Worm (Caenorhabditis elegans) whole organism, young adult: ENCODE data around the gene mdt-26.
A peak's percentile ranks its signal among the peaks of the same experiment; 100 is the strongest.

Experiments used
- B0035.1 ChIP-seq: sonication (generic microtip); optimal IDR thresholded peaks from 2 replicates; lab custom pipeline; 2016; ENCODE audit warnings: missing genetic modification characterization, mild to moderate bottlenecking, missing compliant biosample characterization, missing genotype, missing genetic modification reagents
- C06A6.2 ChIP-seq: fragments of 200-800 bp; sonication (Bioruptor generic); conservative IDR thresholded peaks from 2 replicates; pipeline ENCODE4 v1.3.6; 2022; ENCODE audit warnings: missing genetic modification characterization, missing compliant biosample characterization
- D2030.7 ChIP-seq: fragments of 200-800 bp; sonication (Bioruptor generic); IDR thresholded peaks from 2 replicates; pipeline ENCODE4 v1.3.6; 2022; ENCODE audit warnings: missing genetic modification reagents, missing genetic modification characterization, missing compliant biosample characterization
- F22D6.2 ChIP-seq: sonication (generic microtip); optimal IDR thresholded peaks from 2 replicates; lab custom pipeline; 2016; ENCODE audit warnings: mild to moderate bottlenecking, missing genetic modification characterization, missing compliant biosample characterization
- F23B12.7 ChIP-seq: sonication (generic microtip); optimal IDR thresholded peaks from 2 replicates; lab custom pipeline; 2017; ENCODE audit warnings: missing genetic modification characterization, mild to moderate bottlenecking, missing compliant biosample characterization, antibody characterized with exemption, moderate library complexity; ENCODE audit not compliant: insufficient read depth
- F37B4.10 ChIP-seq: fragments of 200-800 bp; sonication (Bioruptor generic); IDR thresholded peaks from 2 replicates; pipeline ENCODE4 v1.3.6; 2022; ENCODE audit warnings: missing genetic modification characterization, missing compliant biosample characterization
- K11D2.4 ChIP-seq: fragments of 200-800 bp; sonication (Bioruptor generic); IDR thresholded peaks from 2 replicates; pipeline ENCODE4 v1.3.6; 2022; ENCODE audit warnings: missing genetic modification reagents, missing genetic modification characterization, missing compliant biosample characterization
- K12H6.12 ChIP-seq: fragments of 200-800 bp; sonication (Bioruptor generic); optimal IDR thresholded peaks from 2 replicates; lab custom pipeline; 2018; ENCODE audit warnings: mild to moderate bottlenecking, missing genetic modification characterization, missing compliant biosample characterization
- T26A5.8 ChIP-seq: sonication (generic microtip); optimal IDR thresholded peaks from 2 replicates; lab custom pipeline; 2016; ENCODE audit warnings: missing genetic modification characterization, missing compliant biosample characterization
- Y56A3A.18 ChIP-seq: fragments of 200-800 bp; sonication (Bioruptor generic); IDR thresholded peaks from 2 replicates; pipeline ENCODE4 v1.3.6; 2022; ENCODE audit warnings: missing genetic modification reagents, missing genetic modification characterization, missing compliant biosample characterization
- Y67H2A.10 ChIP-seq: fragments of 200-800 bp; sonication (Bioruptor generic); conservative IDR thresholded peaks from 2 replicates; pipeline ENCODE4 v1.3.6; 2022; ENCODE audit warnings: missing genetic modification reagents, missing genetic modification characterization, missing compliant biosample characterization
- ama-1 ChIP-seq, 3 experiments: fragments of 150-350 bp in 1 of 3; sonication (generic microtip) in 2 of 3; optimal IDR thresholded peaks; 2 replicates each; lab custom pipeline; 2014 to 2018; ENCODE audit warnings: missing biosample characterization in 2 of 3, missing genetic modification characterization in 2 of 3, missing genetic modification reagents in 2 of 3
- aptf-2 ChIP-seq: fragments of 200-800 bp; sonication (Bioruptor generic); conservative IDR thresholded peaks from 2 replicates; pipeline ENCODE4 v1.3.6; 2022; ENCODE audit warnings: missing genetic modification reagents, missing genetic modification characterization, missing compliant biosample characterization
- aptf-3 ChIP-seq: fragments of 200-800 bp; sonication (Bioruptor generic); IDR thresholded peaks from 2 replicates; pipeline ENCODE4 v1.3.6; 2022; ENCODE audit warnings: missing genetic modification characterization, missing compliant biosample characterization
- athp-1 ChIP-seq: sonication (generic microtip); optimal IDR thresholded peaks from 2 replicates; lab custom pipeline; 2017; ENCODE audit warnings: mild to moderate bottlenecking, missing genetic modification characterization, missing compliant biosample characterization
- attf-5 ChIP-seq: fragments of 200-800 bp; sonication (Bioruptor generic); optimal IDR thresholded peaks from 2 replicates; lab custom pipeline; 2018; ENCODE audit warnings: mild to moderate bottlenecking, missing genetic modification characterization, missing compliant biosample characterization
- bed-1 ChIP-seq: fragments of 200-800 bp; sonication (Bioruptor generic); IDR thresholded peaks from 2 replicates; pipeline ENCODE4 v1.3.6; 2022; ENCODE audit warnings: missing genetic modification reagents, missing genetic modification characterization, missing compliant biosample characterization
- bed-2 ChIP-seq: fragments of 200-800 bp; sonication (Bioruptor generic); IDR thresholded peaks from 2 replicates; pipeline ENCODE4 v1.3.6; 2022; ENCODE audit warnings: missing genetic modification reagents, missing genetic modification characterization, missing compliant biosample characterization
- cebp-1 ChIP-seq, 2 experiments: fragments of 200-800 bp in 1 of 2; sonication (Bioruptor generic) in 1 of 2; sonication (generic microtip) in 1 of 2; IDR thresholded peaks in 1 of 2; optimal IDR thresholded peaks in 1 of 2; 2 replicates each; pipeline versions ENCODE4 v1.3.6 to Lab custom; 2017 to 2022; ENCODE audit warnings: missing compliant biosample characterization in 2 of 2, missing genetic modification characterization in 2 of 2, mild to moderate bottlenecking in 1 of 2, missing genetic modification reagents in 1 of 2, moderate library complexity in 1 of 2
- dox-1 ChIP-seq: fragments of 200-800 bp; sonication (Bioruptor generic); IDR thresholded peaks from 2 replicates; pipeline ENCODE4 v1.3.6; 2022; ENCODE audit warnings: missing genetic modification reagents, missing genetic modification characterization, missing compliant biosample characterization
- dpff-1 ChIP-seq: sonication (generic microtip); optimal IDR thresholded peaks from 2 replicates; lab custom pipeline; 2017; ENCODE audit warnings: mild to moderate bottlenecking, missing genetic modification characterization, missing compliant biosample characterization
- ets-4 ChIP-seq: fragments of 200-800 bp; sonication (Bioruptor generic); optimal IDR thresholded peaks from 2 replicates; lab custom pipeline; 2018; ENCODE audit warnings: mild to moderate bottlenecking, missing genetic modification characterization, missing compliant biosample characterization
- hmg-1.2 ChIP-seq: fragments of 200-800 bp; sonication (Bioruptor generic); IDR thresholded peaks from 2 replicates; pipeline ENCODE4 v1.3.6; 2022; ENCODE audit warnings: missing genetic modification reagents, missing genetic modification characterization, missing compliant biosample characterization
- hsf-1 ChIP-seq: fragments of 200-800 bp; sonication (Bioruptor generic); IDR thresholded peaks from 2 replicates; pipeline ENCODE4 v1.3.6; 2022; ENCODE audit warnings: missing genetic modification reagents, missing genetic modification characterization, missing compliant biosample characterization
- let-607 ChIP-seq, 2 experiments: fragments of 200-800 bp in 1 of 2; sonication (Bioruptor generic) in 1 of 2; sonication (generic microtip) in 1 of 2; optimal IDR thresholded peaks; 2 replicates each; lab custom pipeline; 2016 to 2018; ENCODE audit warnings: mild to moderate bottlenecking in 2 of 2, missing compliant biosample characterization in 2 of 2, missing genetic modification characterization in 2 of 2, moderate library complexity in 2 of 2, missing genotype in 1 of 2
- lin-26 ChIP-seq: fragments of 200-800 bp; sonication (Bioruptor generic); IDR thresholded peaks from 2 replicates; pipeline ENCODE4 v1.3.6; 2022; ENCODE audit warnings: missing genetic modification reagents, missing genetic modification characterization, missing compliant biosample characterization
- lin-40 ChIP-seq: sonication (generic microtip); optimal IDR thresholded peaks from 2 replicates; lab custom pipeline; 2016; ENCODE audit warnings: missing genetic modification characterization, mild to moderate bottlenecking, missing compliant biosample characterization, missing genotype, missing genetic modification reagents
- madf-10 ChIP-seq: sonication (generic microtip); optimal IDR thresholded peaks from 2 replicates; lab custom pipeline; 2016; ENCODE audit warnings: mild to moderate bottlenecking, missing genetic modification characterization, missing compliant biosample characterization
- madf-6 ChIP-seq: fragments of 200-800 bp; sonication (Bioruptor generic); IDR thresholded peaks from 2 replicates; pipeline ENCODE4 v1.3.6; 2022; ENCODE audit warnings: missing genetic modification reagents, missing genetic modification characterization, missing compliant biosample characterization
- mes-4 ChIP-seq: sonication (generic microtip); optimal IDR thresholded peaks from 2 replicates; lab custom pipeline; 2016; ENCODE audit warnings: missing genotype, missing genetic modification characterization, missing compliant biosample characterization
- nfya-2 ChIP-seq: fragments of 200-800 bp; sonication (Bioruptor generic); IDR thresholded peaks from 2 replicates; pipeline ENCODE4 v1.3.6; 2022; ENCODE audit warnings: missing genetic modification reagents, missing genetic modification characterization, missing compliant biosample characterization
- nfyb-1 ChIP-seq: fragments of 200-800 bp; sonication (Bioruptor generic); IDR thresholded peaks from 2 replicates; pipeline ENCODE4 v1.3.6; 2022; ENCODE audit warnings: missing genetic modification reagents, missing genetic modification characterization, missing compliant biosample characterization
- nhr-80 ChIP-seq: sonication (generic microtip); optimal IDR thresholded peaks from 2 replicates; lab custom pipeline; 2016; ENCODE audit warnings: missing genetic modification characterization, missing compliant biosample characterization
- pbrm-1 ChIP-seq: fragments of 200-800 bp; sonication (Bioruptor generic); IDR thresholded peaks from 2 replicates; pipeline ENCODE4 v1.3.6; 2022; ENCODE audit warnings: missing genetic modification reagents, missing genetic modification characterization, missing compliant biosample characterization
- rcor-1 ChIP-seq: fragments of 200-800 bp; sonication (Bioruptor generic); IDR thresholded peaks from 2 replicates; pipeline ENCODE4 v1.3.6; 2022; ENCODE audit warnings: missing genetic modification reagents, missing genetic modification characterization, missing compliant biosample characterization
- repo-1 ChIP-seq: sonication (generic microtip); optimal IDR thresholded peaks from 2 replicates; lab custom pipeline; 2017; ENCODE audit warnings: mild to moderate bottlenecking, missing genetic modification characterization, missing compliant biosample characterization
- sea-2 ChIP-seq: fragments of 200-800 bp; sonication (Bioruptor generic); IDR thresholded peaks from 2 replicates; pipeline ENCODE4 v1.3.6; 2022; ENCODE audit warnings: missing genetic modification characterization, missing compliant biosample characterization
- snpc-1.3 ChIP-seq: sonication (generic microtip); optimal IDR thresholded peaks from 2 replicates; lab custom pipeline; 2017; ENCODE audit warnings: missing genetic modification characterization, mild to moderate bottlenecking, missing compliant biosample characterization, antibody characterized with exemption, moderate library complexity, missing genotype, missing genetic modification reagents; ENCODE audit not compliant: insufficient read depth
- sptf-2 ChIP-seq: fragments of 200-800 bp; sonication (Bioruptor generic); optimal IDR thresholded peaks from 2 replicates; lab custom pipeline; 2018; ENCODE audit warnings: mild to moderate bottlenecking, missing genetic modification characterization, missing compliant biosample characterization
- tbp1 ChIP-seq: fragments of 200-800 bp; sonication (Bioruptor generic); optimal IDR thresholded peaks from 2 replicates; lab custom pipeline; 2018; ENCODE audit warnings: mild to moderate bottlenecking, missing genetic modification characterization, missing compliant biosample characterization
- tlf-1 ChIP-seq: fragments of 200-800 bp; sonication (Bioruptor generic); optimal IDR thresholded peaks from 2 replicates; lab custom pipeline; 2018; ENCODE audit warnings: mild to moderate bottlenecking, missing genetic modification characterization, missing compliant biosample characterization
- ztf-18 ChIP-seq: sonication (generic microtip); optimal IDR thresholded peaks from 2 replicates; lab custom pipeline; 2016; ENCODE audit warnings: missing genotype, mild to moderate bottlenecking, missing genetic modification characterization, missing compliant biosample characterization

The mdt-26 gene

DNA sequence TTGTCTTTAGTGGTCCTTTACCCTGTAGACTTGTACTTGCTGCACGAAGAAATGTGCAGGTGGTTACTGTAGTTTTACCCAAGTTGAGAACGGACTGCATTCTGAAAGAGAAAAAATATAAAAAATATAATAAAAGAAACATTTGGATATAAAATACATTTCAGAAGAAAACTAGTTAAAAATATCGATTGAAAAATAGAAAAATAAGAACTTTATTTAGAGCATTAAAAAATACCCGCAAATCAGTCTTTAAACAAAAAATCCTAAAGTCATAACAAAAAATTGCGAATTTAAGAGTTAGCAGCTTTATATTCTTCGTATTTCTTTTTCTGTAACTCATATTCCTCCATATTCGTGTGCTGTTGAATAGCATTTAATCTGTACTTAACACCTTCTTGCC lies 7.8 kb downstream of the mdt-26 start, which contains the start of gene C25H3.7:
C25H3.7 (minus strand) TSS at position 101 of the 400 bp plus-strand sequence.
- TF ChIP-seq cebp-1 (GFP tag; IDR thresholded peaks at IDR 0.05; lab: Robert Waterston, UW): no peak
- TF ChIP-seq cebp-1 (tag; optimal IDR thresholded peaks at IDR 0.05; lab: Kevin White, UChicago): no peak
- no peak for TF ChIP-seq mes-4 (tag; lab: Kevin White, UChicago)
- TF ChIP-seq T26A5.8 (tag; lab: Kevin White, UChicago): no peak
- no peak for TF ChIP-seq ama-1 (optimal IDR thresholded peaks at IDR 0.05; lab: Kevin White, UChicago)
- no peak for TF ChIP-seq ama-1 (GFP tag; optimal IDR thresholded peaks at IDR 0.05; lab: Kevin White, UChicago)

DNA sequence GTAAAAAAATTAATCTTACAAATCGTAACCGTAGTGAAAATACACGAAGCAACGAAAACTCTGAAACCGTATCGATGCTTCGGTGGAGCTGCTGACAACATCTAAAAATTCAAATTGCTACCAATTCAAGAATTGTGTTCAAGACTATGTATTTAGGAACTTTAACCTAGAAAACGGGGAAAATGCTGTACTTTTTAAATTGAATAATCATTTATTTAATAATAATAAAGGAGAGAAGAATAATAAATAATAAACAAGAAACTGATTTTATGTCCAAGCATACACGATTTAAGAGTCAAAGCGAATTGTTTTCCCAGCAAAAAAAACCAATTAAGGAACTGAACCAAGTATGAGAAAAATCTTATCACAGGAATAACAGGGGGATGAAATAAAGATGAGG lies 8.6 kb downstream of the mdt-26 start, which contains the start of gene C25H3.17:
C25H3.17 (minus strand) TSS at position 101 of the 400 bp plus-strand sequence.
- TF ChIP-seq rcor-1 (no peak), hsf-1 (GFP tag; lab: Robert Waterston, UW) (no peak), sea-2 (GFP tag; lab: Robert Waterston, UW) (no peak), B0035.1 (tag; lab: Kevin White, UChicago) (no peak), aptf-3 (GFP tag; lab: Robert Waterston, UW) (no peak), F23B12.7 (no peak), C06A6.2 (GFP tag; lab: Robert Waterston, UW) (no peak), let-607 (tag; optimal IDR thresholded peaks at IDR 0.05; lab: Kevin White, UChicago) (no peak), nfya-2 (GFP tag; lab: Robert Waterston, UW) (no peak)
- TF ChIP-seq, all 124 proteins: peak for 0

- TF ChIP-seq lin-26 (GFP tag; lab: Robert Waterston, UW) (no peak), F22D6.2 (tag; lab: Kevin White, UChicago) (no peak), bed-2 (no peak), sptf-2 (GFP tag; lab: Kevin White, UChicago) (no peak), D2030.7 (GFP tag; lab: Robert Waterston, UW) (no peak), tbp1 (GFP tag; lab: Kevin White, UChicago) (no peak), tlf-1 (GFP tag; lab: Kevin White, UChicago) (no peak), bed-1 (GFP tag; lab: Robert Waterston, UW) (no peak), Y67H2A.10 (GFP tag; lab: Robert Waterston, UW) (no peak), snpc-1.3 (tag; lab: Kevin White, UChicago) (no peak), F37B4.10 (GFP tag; lab: Robert Waterston, UW) (no peak), nhr-80 (no peak), hmg-1.2 (GFP tag; lab: Robert Waterston, UW) (no peak)
- TF ChIP-seq, all 124 proteins: peak for 0
Measured at ce11 chrII:5680703-5681102, 19.7 kb downstream of the mdt-26 start, which contains the start of gene flp-27. Gene flp-27 (plus strand): TSS chrII:5681003.

DNA sequence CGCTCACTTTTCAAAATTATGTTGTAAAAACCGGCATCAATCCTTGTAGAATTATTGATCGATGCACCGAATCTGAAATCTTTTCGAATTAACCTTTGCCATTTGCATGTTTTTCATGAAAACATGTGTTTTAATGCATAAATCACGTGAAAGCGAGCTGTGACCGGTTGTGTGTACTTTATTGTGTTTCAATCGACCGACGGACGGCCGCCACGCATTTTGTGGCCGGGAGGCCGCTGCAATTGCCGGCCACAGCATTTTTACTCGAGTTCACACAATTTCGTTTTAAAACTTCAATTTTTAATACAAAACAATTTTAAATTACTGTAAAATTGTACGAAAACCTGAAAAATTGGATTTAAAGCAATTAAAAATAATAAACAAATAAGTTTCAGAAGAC lies 28.0 kb downstream of the mdt-26 start, which contains the start of gene C25H3.11:
C25H3.11 (minus strand) TSS at position 82 of the 400 bp plus-strand sequence.
- TF ChIP-seq pbrm-1 (GFP tag; lab: Robert Waterston, UW) (peak; percentile 7; the same call in 1 of the 2 replicates), nfyb-1 (GFP tag; lab: Robert Waterston, UW) (0 out of 2 replicates have a peak, but pooled peaks have one; percentile 37), repo-1 (tag; lab: Kevin White, UChicago) (peak; percentile 31), dox-1 (GFP tag; lab: Robert Waterston, UW) (peak; percentile 71), ets-4 (no peak), madf-6 (peak; percentile 12; the same call in 1 of the 2 replicates), ama-1 (optimal IDR thresholded peaks at IDR 0.05; lab: Kevin White, UChicago) (no peak), ama-1 (GFP tag; optimal IDR thresholded peaks at IDR 0.05; lab: Kevin White, UChicago) (no peak), K11D2.4 (GFP tag; lab: Robert Waterston, UW) (no peak), athp-1 (tag; lab: Kevin White, UChicago) (peak; percentile 17), Y56A3A.18 (0 out of 2 replicates have a peak, but pooled peaks have one; percentile 53), ztf-18 (peak; percentile 15), aptf-2 (GFP tag; lab: Robert Waterston, UW) (0 out of 2 replicates have a peak, but pooled peaks have one; percentile 28), dpff-1 (tag; lab: Kevin White, UChicago) (no peak), madf-10 (tag; lab: Kevin White, UChicago) (peak; percentile 10), attf-5 (GFP tag; lab: Kevin White, UChicago) (peak; percentile 79), K12H6.12 (tag; lab: Kevin White, UChicago) (peak; percentile 20), nhr-80 (peak; percentile 61), cebp-1 (GFP tag; IDR thresholded peaks at IDR 0.05; lab: Robert Waterston, UW) (no peak; the same call in 1 of the 2 replicates), cebp-1 (tag; optimal IDR thresholded peaks at IDR 0.05; lab: Kevin White, UChicago) (peak; percentile 63), lin-40 (tag; lab: Kevin White, UChicago) (peak; percentile 6)
